Fruit fly (Drosophila melanogaster) Kc167 (cell line): ENCODE measurements around the gene Dyro.

ENCODE experiments used
- Myc ChIP-seq: fragments of >200 bp; optimal IDR thresholded peaks from 2 replicates; lab custom pipeline; 2017; ENCODE audit warnings: missing external identifiers
- Sin3A ChIP-seq: fragments of >200 bp; optimal IDR thresholded peaks from 2 replicates; lab custom pipeline; 2018; ENCODE audit warnings: missing external identifiers
- h ChIP-seq: fragments of >200 bp; optimal IDR thresholded peaks from 3 replicates; lab custom pipeline; 2018; ENCODE audit warnings: missing external identifiers
- insv ChIP-seq: fragments of >200 bp; optimal IDR thresholded peaks from 3 replicates; lab custom pipeline; 2018; ENCODE audit warnings: missing external identifiers
- psq ChIP-seq: fragments of >200 bp; optimal IDR thresholded peaks from 2 replicates; lab custom pipeline; 2017; ENCODE audit warnings: missing external identifiers
- ttk ChIP-seq: sonication (Bioruptor generic); optimal IDR thresholded peaks from 2 replicates; lab custom pipeline; 2017; ENCODE audit warnings: missing external identifiers

Gene Dyro

DNA sequence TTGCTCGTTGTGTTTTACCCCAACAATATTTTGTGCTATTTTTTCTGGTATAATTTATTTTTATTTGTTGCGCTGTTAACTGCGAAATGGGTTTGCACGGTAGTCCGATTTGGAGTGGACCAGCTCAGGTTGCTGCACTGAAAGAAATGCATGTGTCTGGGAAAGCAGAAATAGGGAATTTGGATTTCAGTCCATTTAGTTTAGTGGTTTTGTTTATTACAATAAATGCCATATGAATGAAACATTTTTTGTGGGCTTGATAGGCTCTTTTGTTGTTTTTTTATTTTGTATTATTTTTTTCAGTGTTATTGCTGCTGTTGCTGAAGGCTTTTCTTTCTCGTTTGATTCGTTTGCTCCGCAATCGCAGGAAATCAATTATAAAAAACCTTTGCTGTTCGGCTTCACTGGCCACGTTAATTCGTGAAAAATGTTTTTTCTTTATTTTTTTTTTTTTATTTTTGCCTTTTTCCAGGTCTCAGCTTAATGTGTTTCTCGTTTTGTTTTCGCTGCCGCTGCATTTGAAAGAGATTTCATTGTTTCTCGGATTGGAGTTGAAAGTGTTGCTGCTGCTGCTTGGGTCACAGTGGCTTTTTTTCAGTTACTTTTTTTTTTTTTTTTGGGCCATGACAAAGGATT is 30.1 kb upstream of the Dyro start:
- no peak for TF ChIP-seq psq (lab: Kevin White, UChicago)

- TF ChIP-seq insv (lab: Kevin White, UChicago) (no peak), psq (lab: Kevin White, UChicago) (no peak), Myc (no peak), h (lab: Kevin White, UChicago) (no peak), ttk (no peak)
Observed at dm6 chr3L:11324549-11325015, 28.9 kb upstream of the Dyro start.

DNA sequence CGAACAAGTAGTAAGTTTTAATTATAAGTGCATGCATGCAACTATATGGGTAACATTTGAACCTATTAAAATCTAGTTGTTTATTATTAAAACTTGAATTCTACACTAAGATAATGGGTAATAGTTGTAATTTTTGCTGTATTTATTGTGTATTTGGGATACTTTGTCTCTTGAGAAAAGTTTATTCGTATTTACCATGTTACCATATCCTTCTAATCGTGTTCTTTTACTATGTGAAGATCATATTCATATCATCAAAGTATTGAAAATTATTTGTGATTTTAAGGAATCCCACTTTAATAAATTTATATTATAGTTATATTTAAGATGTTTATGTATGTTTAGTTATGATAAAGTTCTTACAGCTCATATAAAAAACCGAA is 28.2 kb upstream of the Dyro start:
- TF ChIP-seq ttk: no peak
- TF ChIP-seq psq (lab: Kevin White, UChicago): no peak
- TF ChIP-seq Sin3A (lab: Kevin White, UChicago): no peak
- no peak for TF ChIP-seq insv (lab: Kevin White, UChicago)
- no peak for TF ChIP-seq h (lab: Kevin White, UChicago)
- TF ChIP-seq Myc: no peak

dm6 chr3L:11323221-11323895 is 27.6 kb upstream of the Dyro start:
- TF ChIP-seq h (lab: Kevin White, UChicago) (no peak), ttk (no peak), psq (lab: Kevin White, UChicago) (no peak), Myc (no peak), insv (lab: Kevin White, UChicago) (no peak), Sin3A (lab: Kevin White, UChicago) (no peak)

DNA sequence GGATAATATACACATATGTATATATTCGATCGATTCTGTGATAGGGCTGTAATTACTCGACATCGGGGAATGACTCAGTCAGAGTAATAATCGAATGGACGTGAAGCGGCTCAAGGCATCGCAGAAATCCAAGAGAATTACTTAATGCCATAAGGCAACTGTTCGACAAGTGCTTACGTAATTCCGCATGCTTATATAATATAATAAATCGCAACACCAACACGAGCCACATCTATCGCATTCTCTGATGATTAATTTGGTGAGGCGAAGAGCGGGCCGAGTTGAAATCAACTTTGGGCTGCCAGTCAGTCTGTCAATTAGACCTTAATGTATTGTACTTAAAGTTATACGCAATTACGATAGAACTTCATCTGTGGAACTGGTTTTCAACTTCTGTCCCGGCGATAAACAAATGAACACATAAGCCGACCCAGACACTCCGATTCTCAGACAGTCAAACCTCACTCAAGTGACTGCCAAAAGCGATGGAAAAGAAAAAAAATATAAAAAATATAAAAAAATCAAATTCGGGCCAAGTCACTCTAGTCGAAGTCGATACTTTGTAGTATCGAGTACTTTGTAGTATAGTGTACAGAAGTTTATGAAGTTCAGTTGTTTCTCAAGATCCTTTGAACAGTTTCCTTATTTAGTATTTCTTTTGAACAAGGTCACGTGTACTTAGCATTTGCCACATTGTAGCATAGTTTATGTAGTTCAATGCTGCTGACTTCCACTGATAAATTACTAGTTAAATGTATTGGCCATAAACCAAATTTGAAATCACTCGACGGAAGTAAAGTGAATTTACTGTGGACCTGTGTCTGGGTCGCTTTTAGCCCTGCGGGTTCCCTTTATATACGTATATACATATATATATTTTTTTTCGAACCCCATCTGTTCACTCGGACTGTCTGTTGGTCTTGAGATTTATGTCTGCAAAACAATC is 26.7 kb upstream of the Dyro start:
- TF ChIP-seq Sin3A (lab: Kevin White, UChicago): no peak
- TF ChIP-seq psq (lab: Kevin White, UChicago): no peak
- no peak for TF ChIP-seq ttk
- TF ChIP-seq Myc: no peak
- TF ChIP-seq h (lab: Kevin White, UChicago): no peak
- no peak for TF ChIP-seq insv (lab: Kevin White, UChicago)

- TF ChIP-seq insv (lab: Kevin White, UChicago) (no peak), h (lab: Kevin White, UChicago) (no peak), psq (lab: Kevin White, UChicago) (no peak), Myc (no peak), ttk (no peak), Sin3A (lab: Kevin White, UChicago) (no peak)
Observed at dm6 chr3L:11321619-11322018, 25.9 kb upstream of the Dyro start, which contains the start of gene CG6168. Gene CG6168 (minus strand): TSS chr3L:11321719.

DNA sequence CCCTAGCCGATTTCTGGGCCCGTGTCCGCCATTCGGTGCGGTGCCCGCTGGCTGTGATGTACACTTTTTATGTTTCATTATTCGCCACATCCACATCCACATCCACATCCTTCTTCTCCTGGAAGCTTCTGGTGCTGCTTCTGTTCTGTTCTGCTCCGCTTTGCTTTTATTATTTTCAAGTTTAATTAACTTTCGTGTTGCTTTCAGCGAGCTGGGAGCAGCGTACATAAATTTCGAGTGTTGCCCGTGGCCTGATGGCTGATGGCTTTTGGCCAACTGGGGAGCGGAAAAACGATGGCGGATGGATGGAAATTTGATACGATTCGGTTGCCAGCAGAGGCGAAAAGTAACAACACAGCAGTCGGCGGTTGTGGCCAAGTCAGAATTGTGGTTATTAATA is 24.4 kb upstream of the Dyro start:
- no peak for TF ChIP-seq insv (lab: Kevin White, UChicago)
- no peak for TF ChIP-seq Sin3A (lab: Kevin White, UChicago)
- TF ChIP-seq ttk: no peak
- no peak for TF ChIP-seq Myc
- no peak for TF ChIP-seq psq (lab: Kevin White, UChicago)
- TF ChIP-seq h (lab: Kevin White, UChicago): no peak

dm6 chr3L:11318532-11319170 is 22.9 kb upstream of the Dyro start:
- TF ChIP-seq Sin3A (lab: Kevin White, UChicago): no peak

DNA sequence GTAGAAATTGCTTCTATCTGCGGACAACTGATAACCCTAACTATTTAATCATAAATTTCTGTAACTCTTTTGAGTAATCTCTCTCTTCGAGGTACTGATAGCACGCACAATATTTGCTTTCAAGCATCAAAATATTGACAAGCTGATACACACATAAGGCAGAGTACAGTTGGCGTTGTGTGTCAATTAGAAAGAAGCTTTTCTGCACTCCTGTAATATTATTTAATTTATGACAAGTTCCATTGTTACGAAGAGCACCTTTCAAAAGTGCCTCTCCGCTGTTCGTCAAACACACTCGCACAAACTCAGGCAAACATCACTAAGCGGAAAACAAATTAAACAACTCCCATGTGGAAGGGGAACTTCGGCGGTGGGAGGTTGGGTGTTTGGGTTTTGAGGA is 21.7 kb upstream of the Dyro start:
- TF ChIP-seq insv (lab: Kevin White, UChicago) (no peak), h (lab: Kevin White, UChicago) (no peak), psq (lab: Kevin White, UChicago) (no peak), ttk (no peak), Sin3A (lab: Kevin White, UChicago) (no peak), Myc (no peak)

dm6 chr3L:11314900-11315575 is 19.3 kb upstream of the Dyro start:
- TF ChIP-seq insv (lab: Kevin White, UChicago): no peak
- no peak for TF ChIP-seq psq (lab: Kevin White, UChicago)
- no peak for TF ChIP-seq h (lab: Kevin White, UChicago)
- no peak for TF ChIP-seq Myc
- no peak for TF ChIP-seq Sin3A (lab: Kevin White, UChicago)
- TF ChIP-seq ttk: no peak

- no peak for TF ChIP-seq psq (lab: Kevin White, UChicago)
- no peak for TF ChIP-seq Sin3A (lab: Kevin White, UChicago)
- TF ChIP-seq h (lab: Kevin White, UChicago): no peak
- no peak for TF ChIP-seq Myc
- TF ChIP-seq ttk: no peak
- TF ChIP-seq insv (lab: Kevin White, UChicago): no peak
Observed at dm6 chr3L:11312698-11313097, 17.0 kb upstream of the Dyro start.
